Worm (Caenorhabditis elegans): Measurements from ENCODE around the gene cest-28.

DNA sequence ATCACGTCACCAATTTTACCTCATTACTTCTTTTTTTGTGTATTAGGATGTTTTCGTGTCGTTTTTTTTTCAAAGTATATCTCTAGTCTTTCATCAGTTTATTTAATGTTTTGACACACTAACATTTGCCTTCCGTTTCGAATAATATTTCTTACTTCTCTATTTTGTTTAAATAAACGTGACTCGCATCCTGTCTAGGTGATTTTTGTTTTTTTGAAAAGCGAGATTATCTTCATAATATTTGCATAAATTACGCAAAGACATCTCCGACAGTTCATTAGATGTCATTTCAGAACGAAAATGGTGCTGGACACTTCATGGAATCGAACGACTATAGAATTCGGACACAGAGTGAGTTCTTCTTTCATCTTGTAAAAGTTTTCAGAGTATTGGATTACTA lies 20.3 kb upstream of the cest-28 start, which contains the start of gene T10H9.1:
- no peak for TF ChIP-seq elt-3 (tag; optimal IDR thresholded peaks at IDR 0.05)
- no peak for TF ChIP-seq ceh-83 (GFP tag; optimal IDR thresholded peaks at IDR 0.05)
- TF ChIP-seq nhr-237 (tag; optimal IDR thresholded peaks at IDR 0.05), result no peak
- TF ChIP-seq nhr-28 (tag; optimal IDR thresholded peaks at IDR 0.05), result no peak
- no peak for TF ChIP-seq lin-13 (tag; optimal IDR thresholded peaks at IDR 0.05)
- TF ChIP-seq sptf-1 (tag; optimal IDR thresholded peaks at IDR 0.05), result no peak
- no peak for TF ChIP-seq unc-39 (tag; optimal IDR thresholded peaks at IDR 0.05)
- no peak for TF ChIP-seq ztf-11 (tag; optimal IDR thresholded peaks at IDR 0.05)
- TF ChIP-seq lsy-2 (tag; optimal IDR thresholded peaks at IDR 0.05), result no peak
- TF ChIP-seq snpc-4 (tag; optimal IDR thresholded peaks at IDR 0.05), result no peak
- no peak for TF ChIP-seq blmp-1 (tag; optimal IDR thresholded peaks at IDR 0.05)

Measured in whole organism, mixed stage, embryonic.